Fruit fly (Drosophila melanogaster) whole organism, embryonic: ENCODE results near the gene CG12446.

ENCODE experiments used
- Asciz ChIP-seq: fragments of 200-800 bp; sonication (Bioruptor generic); optimal IDR thresholded peaks from 2 replicates; lab custom pipeline; 2017; ENCODE audit warnings: missing biosample characterization, mild to moderate bottlenecking, missing genetic modification characterization, missing genetic modification reagents
- Blimp-1 ChIP-seq: fragments of 200-800 bp; sonication (Bioruptor generic); optimal IDR thresholded peaks from 3 replicates; lab custom pipeline; 2018; ENCODE audit warnings: missing biosample characterization, missing genetic modification characterization, mild to moderate bottlenecking, moderate library complexity, missing genetic modification reagents
- CG1024 ChIP-seq: fragments of 200-800 bp; sonication (Bioruptor generic); IDR thresholded peaks from 2 replicates; pipeline ENCODE4 v1.3.6; 2022; ENCODE audit warnings: missing biosample characterization, missing genetic modification characterization
- CG10274 ChIP-seq: fragments of 200-800 bp; sonication (Bioruptor generic); optimal IDR thresholded peaks from 3 replicates; lab custom pipeline; 2017; ENCODE audit warnings: missing biosample characterization, mild to moderate bottlenecking, missing genetic modification characterization
- CG10366 ChIP-seq: fragments of 200-800 bp; sonication (Bioruptor generic); IDR thresholded peaks from 2 replicates; pipeline ENCODE4 v1.3.6; 2022; ENCODE audit warnings: missing biosample characterization, missing genetic modification characterization
- CG11504 ChIP-seq: fragments of 200-800 bp; sonication (Bioruptor generic); optimal IDR thresholded peaks from 3 replicates; lab custom pipeline; 2019; ENCODE audit warnings: missing biosample characterization, mild to moderate bottlenecking, missing genetic modification characterization, moderate library complexity
- CG12744 ChIP-seq: fragments of 200-800 bp; sonication (Bioruptor generic); optimal IDR thresholded peaks from 2 replicates; lab custom pipeline; 2016; ENCODE audit warnings: missing biosample characterization, missing genetic modification characterization
- CG16813 ChIP-seq: fragments of 200-800 bp; sonication (Bioruptor generic); IDR thresholded peaks from 3 replicates; pipeline ENCODE4 v1.3.6; 2022; ENCODE audit warnings: missing biosample characterization, missing genetic modification characterization; ENCODE audit not compliant: partially characterized antibody
- CG17802 ChIP-seq: fragments of 200-800 bp; sonication (Bioruptor generic); optimal IDR thresholded peaks from 2 replicates; lab custom pipeline; 2018; ENCODE audit warnings: missing biosample characterization, mild to moderate bottlenecking, missing genetic modification characterization, moderate library complexity
- CG2120 ChIP-seq: fragments of 200-800 bp; sonication (Bioruptor generic); optimal IDR thresholded peaks from 3 replicates; lab custom pipeline; 2016; ENCODE audit warnings: missing biosample characterization, missing genetic modification characterization
- CG30403 ChIP-seq: fragments of 200-800 bp; sonication (Bioruptor generic); optimal IDR thresholded peaks from 3 replicates; lab custom pipeline; 2016; ENCODE audit warnings: missing biosample characterization, missing genetic modification characterization
- CG4328 ChIP-seq: fragments of 200-800 bp; sonication (Bioruptor generic); optimal IDR thresholded peaks from 3 replicates; lab custom pipeline; 2017; ENCODE audit warnings: missing biosample characterization, missing genetic modification reagents, missing genetic modification characterization
- CG4730 ChIP-seq: fragments of 200-800 bp; sonication (Bioruptor generic); IDR thresholded peaks from 2 replicates; pipeline ENCODE4 v1.3.6; 2022; ENCODE audit warnings: missing biosample characterization, missing genetic modification characterization
- CG9817 ChIP-seq: fragments of 200-800 bp; sonication (Bioruptor generic); optimal IDR thresholded peaks from 2 replicates; lab custom pipeline; 2018; ENCODE audit warnings: missing biosample characterization, mild to moderate bottlenecking, missing genetic modification characterization, moderate library complexity
- CG9932 ChIP-seq: fragments of 200-800 bp; sonication (Bioruptor generic); IDR thresholded peaks from 2 replicates; pipeline ENCODE4 v1.3.6; 2022; ENCODE audit warnings: missing biosample characterization, missing genetic modification characterization
- CTCF ChIP-seq: fragments of 200-800 bp; sonication (Bioruptor generic); optimal IDR thresholded peaks from 2 replicates; lab custom pipeline; 2017; ENCODE audit warnings: missing biosample characterization, mild to moderate bottlenecking, missing genetic modification characterization, moderate library complexity
- E2f2 ChIP-seq: fragments of 200-800 bp; sonication (Bioruptor generic); IDR thresholded peaks from 2 replicates; pipeline ENCODE4 v1.3.6; 2022; ENCODE audit warnings: missing biosample characterization, missing genetic modification characterization
- Eip74EF ChIP-seq, 2 experiments: fragments of 200-800 bp in 1 of 2; fragments of >200 bp in 1 of 2; sonication (Bioruptor generic) in 1 of 2; optimal IDR thresholded peaks; 2 replicates each; lab custom pipeline; 2017 to 2019; ENCODE audit warnings: missing biosample characterization in 2 of 2, missing genetic modification characterization in 2 of 2, mild to moderate bottlenecking in 1 of 2, moderate library complexity in 1 of 2
- Gug ChIP-seq: fragments of 200-800 bp; sonication (Bioruptor generic); IDR thresholded peaks from 4 replicates; pipeline ENCODE4 v1.3.6; 2022; ENCODE audit warnings: missing biosample characterization, missing genetic modification characterization
- HLH3B ChIP-seq: fragments of 200-800 bp; sonication (Bioruptor generic); IDR thresholded peaks from 2 replicates; pipeline ENCODE4 v1.3.6; 2022; ENCODE audit warnings: missing biosample characterization, missing genetic modification characterization
- HmgZ ChIP-seq: fragments of 200-800 bp; sonication (Bioruptor generic); optimal IDR thresholded peaks from 2 replicates; lab custom pipeline; 2018; ENCODE audit warnings: missing biosample characterization, mild to moderate bottlenecking, missing genetic modification characterization
- Hr3 ChIP-seq: fragments of 200-800 bp; sonication (Bioruptor generic); optimal IDR thresholded peaks from 3 replicates; lab custom pipeline; 2016; ENCODE audit warnings: missing biosample characterization, missing genetic modification characterization
- Lim3 ChIP-seq: fragments of 200-800 bp; sonication (Bioruptor generic); IDR thresholded peaks from 2 replicates; pipeline ENCODE4 v1.3.6; 2022; ENCODE audit warnings: missing biosample characterization, missing genetic modification characterization
- Meics ChIP-seq: fragments of 200-800 bp; sonication (Bioruptor generic); optimal IDR thresholded peaks from 2 replicates; lab custom pipeline; 2017; ENCODE audit warnings: missing biosample characterization, mild to moderate bottlenecking, missing genetic modification characterization
- NfI ChIP-seq: fragments of 200-800 bp; sonication (Bioruptor generic); optimal IDR thresholded peaks from 3 replicates; lab custom pipeline; 2018; ENCODE audit warnings: missing biosample characterization, mild to moderate bottlenecking, missing genetic modification characterization, moderate library complexity
- Optix ChIP-seq: fragments of 200-800 bp; sonication (Bioruptor generic); IDR thresholded peaks from 3 replicates; pipeline ENCODE4 v1.3.6; 2022; ENCODE audit warnings: missing biosample characterization, missing genetic modification characterization
- Scr ChIP-seq: fragments of 200-800 bp; sonication (Bioruptor generic); IDR thresholded peaks from 2 replicates; pipeline ENCODE4 v1.3.6; 2022; ENCODE audit warnings: missing biosample characterization, missing genetic modification characterization; ENCODE audit not compliant: partially characterized antibody
- Ssrp ChIP-seq: fragments of 200-800 bp; sonication (Bioruptor generic); optimal IDR thresholded peaks from 2 replicates; lab custom pipeline; 2018; ENCODE audit warnings: missing biosample characterization, mild to moderate bottlenecking, missing genetic modification characterization, moderate library complexity
- Xbp1 ChIP-seq: fragments of 200-800 bp; sonication (Bioruptor generic); optimal IDR thresholded peaks from 3 replicates; lab custom pipeline; 2016; ENCODE audit warnings: missing biosample characterization, mild to moderate bottlenecking, missing genetic modification characterization
- bsh ChIP-seq, 2 experiments: fragments of 200-800 bp; sonication (Bioruptor generic); optimal IDR thresholded peaks; 2 replicates each; lab custom pipeline; 2017 to 2018; ENCODE audit warnings: mild to moderate bottlenecking in 2 of 2, missing biosample characterization in 2 of 2, missing genetic modification characterization in 2 of 2, moderate library complexity in 1 of 2
- cato ChIP-seq: fragments of 200-800 bp; sonication (Bioruptor generic); optimal IDR thresholded peaks from 2 replicates; lab custom pipeline; 2016; ENCODE audit warnings: missing biosample characterization, missing genetic modification characterization, borderline replicate concordance
- dmrt11E ChIP-seq: fragments of 200-800 bp; sonication (Bioruptor generic); optimal IDR thresholded peaks from 3 replicates; lab custom pipeline; 2018; ENCODE audit warnings: missing biosample characterization, mild to moderate bottlenecking, missing genetic modification characterization, moderate library complexity
- dpn ChIP-seq, 2 experiments: fragments of 200-800 bp; sonication (Bioruptor generic); optimal IDR thresholded peaks; 3 replicates each; lab custom pipeline; 2016; ENCODE audit warnings: missing biosample characterization in 2 of 2, missing genetic modification characterization in 2 of 2
- gce ChIP-seq: fragments of 200-800 bp; sonication (Bioruptor generic); IDR thresholded peaks from 3 replicates; pipeline ENCODE4 v1.3.6; 2022; ENCODE audit warnings: missing biosample characterization, missing genetic modification characterization
- gsb-n ChIP-seq: fragments of 200-800 bp; sonication (Bioruptor generic); optimal IDR thresholded peaks from 3 replicates; lab custom pipeline; 2018; ENCODE audit warnings: missing biosample characterization, mild to moderate bottlenecking, missing genetic modification characterization
- her ChIP-seq: fragments of 200-800 bp; sonication (Bioruptor generic); optimal IDR thresholded peaks from 2 replicates; lab custom pipeline; 2016; ENCODE audit warnings: missing biosample characterization, missing genetic modification characterization
- oc ChIP-seq: fragments of 200-800 bp; sonication (Bioruptor generic); optimal IDR thresholded peaks from 2 replicates; lab custom pipeline; 2018; ENCODE audit warnings: missing biosample characterization, mild to moderate bottlenecking, missing genetic modification characterization, moderate library complexity
- onecut ChIP-seq: fragments of 200-800 bp; sonication (Bioruptor generic); IDR thresholded peaks from 2 replicates; pipeline ENCODE4 v1.3.6; 2022; ENCODE audit warnings: missing biosample characterization, missing genetic modification characterization
- otp ChIP-seq: fragments of 200-800 bp; sonication (Bioruptor generic); IDR thresholded peaks from 3 replicates; pipeline ENCODE4, ENCODE4 v1.3.6; 2022; ENCODE audit warnings: missing biosample characterization, missing genetic modification characterization
- prd ChIP-seq, 3 experiments: fragments of >200 bp in 2 of 3; fragments of 200-800 bp in 1 of 3; sonication (Bioruptor generic) in 1 of 3; optimal IDR thresholded peaks in 2 of 3; IDR thresholded peaks in 1 of 3; 2 replicates in 2 of 3; 3 replicates in 1 of 3; pipeline versions ENCODE4 v1.3.6 to Lab custom; 2017 to 2022; ENCODE audit warnings: missing biosample characterization in 1 of 3, missing genetic modification characterization in 1 of 3
- repo ChIP-seq: fragments of 200-800 bp; sonication (Bioruptor generic); optimal IDR thresholded peaks from 2 replicates; lab custom pipeline; 2016; ENCODE audit warnings: missing biosample characterization, missing genetic modification characterization
- sc ChIP-seq, 3 experiments: fragments of >200 bp in 2 of 3; fragments of 200-800 bp in 1 of 3; sonication (Bioruptor generic) in 1 of 3; optimal IDR thresholded peaks; 2 replicates in 2 of 3; 3 replicates in 1 of 3; lab custom pipeline; 2017; ENCODE audit warnings: mild to moderate bottlenecking in 1 of 3, missing biosample characterization in 1 of 3, missing genetic modification characterization in 1 of 3, missing genetic modification reagents in 1 of 3
- schlank ChIP-seq: fragments of 200-800 bp; sonication (Bioruptor generic); optimal IDR thresholded peaks from 2 replicates; lab custom pipeline; 2018; ENCODE audit warnings: missing biosample characterization, mild to moderate bottlenecking, missing genetic modification characterization
- sens-2 ChIP-seq: fragments of 200-800 bp; sonication (Bioruptor generic); IDR thresholded peaks from 2 replicates; pipeline ENCODE4 v1.3.6; 2022; ENCODE audit warnings: missing biosample characterization, missing genetic modification characterization
- ttk ChIP-seq: fragments of 200-800 bp; sonication (Bioruptor generic); IDR thresholded peaks from 2 replicates; pipeline ENCODE4 v2.1.2; 2022; ENCODE audit warnings: missing biosample characterization, missing genetic modification characterization
- yki ChIP-seq: fragments of >200 bp; optimal IDR thresholded peaks from 3 replicates; lab custom pipeline; 2018
- zen ChIP-seq: fragments of 200-800 bp; sonication (Bioruptor generic); optimal IDR thresholded peaks from 3 replicates; lab custom pipeline; 2018; ENCODE audit warnings: missing biosample characterization, mild to moderate bottlenecking, missing genetic modification characterization, moderate library complexity
- zen2 ChIP-seq: fragments of 200-800 bp; sonication (Bioruptor generic); IDR thresholded peaks from 3 replicates; pipeline ENCODE4 v1.3.6; 2022; ENCODE audit warnings: missing biosample characterization, missing genetic modification characterization; ENCODE audit not compliant: partially characterized antibody
- zfh1 ChIP-seq: fragments of 200-800 bp; sonication (Bioruptor generic); IDR thresholded peaks from 3 replicates; pipeline ENCODE4 v1.3.6; 2022; ENCODE audit warnings: missing biosample characterization, missing genetic modification characterization

Gene CG12446

dm6 chrX:22833534-22833933 is 21.8 kb upstream of the CG12446 start (continued):
- TF ChIP-seq ttk (peak; percentile 65), zen (tag; lab: Kevin White, UChicago) (peak; percentile 4), Scr (GFP tag; lab: Robert Waterston, UW) (no peak), sc (optimal IDR thresholded peaks at IDR 0.05; lab: Kevin White, UChicago) (no peak), sc (GFP tag; optimal IDR thresholded peaks at IDR 0.05; lab: Kevin White, UChicago) (peak; percentile 3), HLH3B (GFP tag; lab: Robert Waterston, UW) (peak; percentile 46; the same call in 1 of the 2 replicates), onecut (GFP tag; lab: Robert Waterston, UW) (peak; percentile 29; the same call in 1 of the 2 replicates), Lim3 (no peak), zfh1 (peak; percentile 65; the same call in 2 of the 3 replicates), Optix (GFP tag; lab: Robert Waterston, UW) (peak; percentile 43; the same call in 1 of the 3 replicates), CG11504 (peak; percentile 76), prd (optimal IDR thresholded peaks at IDR 0.05; lab: Kevin White, UChicago) (no peak), prd (GFP tag; IDR thresholded peaks at IDR 0.05; lab: Robert Waterston, UW) (peak; percentile 61; the same call in 2 of the 3 replicates), cato (GFP tag; lab: Kevin White, UChicago) (peak; percentile 20), CG9817 (tag; lab: Kevin White, UChicago) (peak; percentile 19), Gug (GFP tag; lab: Robert Waterston, UW) (peak; percentile 29; the same call in 1 of the 4 replicates), gsb-n (tag; lab: Kevin White, UChicago) (peak; percentile 39), CG4328 (GFP tag; lab: Kevin White, UChicago) (no peak), CG30403 (GFP tag; lab: Kevin White, UChicago) (peak; percentile 52), sens-2 (GFP tag; lab: Robert Waterston, UW) (peak; percentile 63; the same call in 1 of the 2 replicates), CG9932 (GFP tag; lab: Robert Waterston, UW) (no peak), CG17802 (tag; lab: Kevin White, UChicago) (peak; percentile 49), CG2120 (GFP tag; lab: Kevin White, UChicago) (peak; percentile 1), Meics (peak; percentile 36), oc (tag; lab: Kevin White, UChicago) (peak; percentile 36), Asciz (GFP tag; lab: Kevin White, UChicago) (peak; percentile 71), repo (GFP tag; lab: Kevin White, UChicago) (peak; percentile 44), CG16813 (GFP tag; lab: Robert Waterston, UW) (no peak), CG10274 (GFP tag; lab: Kevin White, UChicago) (no peak), dpn (GFP tag; optimal IDR thresholded peaks at IDR 0.05; lab: Kevin White, UChicago) (peak; percentile 45 to 58), Eip74EF (GFP tag; optimal IDR thresholded peaks at IDR 0.05; lab: Kevin White, UChicago) (peak in 1 of 2 experiments; percentile 42), HmgZ (tag; lab: Kevin White, UChicago) (no peak), NfI (GFP tag; lab: Kevin White, UChicago) (peak; percentile 44), her (GFP tag; lab: Kevin White, UChicago) (peak; percentile 33), yki (lab: Kevin White, UChicago) (no peak), bsh (GFP tag; optimal IDR thresholded peaks at IDR 0.05; lab: Kevin White, UChicago) (peak; percentile 64 to 68), CG10366 (GFP tag; lab: Robert Waterston, UW) (peak; percentile 62), otp (GFP tag; lab: Robert Waterston, UW) (peak; percentile 54; the same call in 1 of the 3 replicates), Xbp1 (GFP tag; lab: Kevin White, UChicago) (peak; percentile 54), schlank (no peak), E2f2 (GFP tag; lab: Robert Waterston, UW) (0 out of 2 replicates have a peak, but pooled peaks have one; percentile 23), CG4730 (GFP tag; lab: Robert Waterston, UW) (no peak), CG1024 (GFP tag; lab: Robert Waterston, UW) (peak; percentile 22; the same call in 1 of the 2 replicates), Hr3 (GFP tag; lab: Kevin White, UChicago) (peak; percentile 34), gce (GFP tag; lab: Robert Waterston, UW) (peak; percentile 61; the same call in 1 of the 3 replicates), CTCF (GFP tag; lab: Kevin White, UChicago) (peak; percentile 1), dmrt11E (tag; lab: Kevin White, UChicago) (peak; percentile 36), zen2 (GFP tag; lab: Robert Waterston, UW) (no peak), Ssrp (tag; lab: Kevin White, UChicago) (peak; percentile 47), CG12744 (no peak), Blimp-1 (GFP tag; lab: Kevin White, UChicago) (peak; percentile 70)
